Worm (Caenorhabditis elegans) whole organism, early embryonic: Measurements from ENCODE around the gene math-1.
"Not testable (repeated sequence)": the region's sequence is repeated elsewhere in the genome, so short reads cannot be mapped to it uniquely, and the experiment has no call there.

Experiments used
- B0310.2 ChIP-seq: sonication (generic microtip); optimal IDR thresholded peaks from 2 replicates; lab custom pipeline; 2016; ENCODE audit warnings: mild to moderate bottlenecking, missing genetic modification characterization, missing compliant biosample characterization
- F13C5.2 ChIP-seq: sonication (generic microtip); optimal IDR thresholded peaks from 2 replicates; lab custom pipeline; 2017; ENCODE audit warnings: mild to moderate bottlenecking, missing genetic modification characterization, inconsistent platforms, missing compliant biosample characterization
- aly-1 ChIP-seq: sonication (generic microtip); optimal IDR thresholded peaks from 2 replicates; lab custom pipeline; 2016; ENCODE audit warnings: missing genetic modification characterization, missing compliant biosample characterization
- ama-1 ChIP-seq: fragments of 150-350 bp; optimal IDR thresholded peaks from 2 replicates; lab custom pipeline; 2014
- ceh-13 ChIP-seq: fragments of 200-800 bp; sonication (Bioruptor generic); optimal IDR thresholded peaks from 2 replicates; lab custom pipeline; 2018; ENCODE audit warnings: mild to moderate bottlenecking, missing genetic modification characterization, missing compliant biosample characterization
- flt-1 ChIP-seq: fragments of 200-800 bp; sonication (Bioruptor generic); IDR thresholded peaks from 2 replicates; pipeline ENCODE4 v1.3.6; 2022; ENCODE audit warnings: missing genetic modification characterization, missing compliant biosample characterization
- hmbx-1 ChIP-seq: sonication (generic microtip); optimal IDR thresholded peaks from 2 replicates; lab custom pipeline; 2016; ENCODE audit warnings: mild to moderate bottlenecking, missing genetic modification characterization, missing compliant biosample characterization
- hmg-4 ChIP-seq: fragments of 200-800 bp; sonication (Bioruptor generic); optimal IDR thresholded peaks from 2 replicates; lab custom pipeline; 2018; ENCODE audit warnings: mild to moderate bottlenecking, missing genetic modification characterization, missing compliant biosample characterization
- hnd-1 ChIP-seq: sonication (generic microtip); optimal IDR thresholded peaks from 2 replicates; lab custom pipeline; 2016; ENCODE audit warnings: missing genetic modification characterization, missing compliant biosample characterization
- pes-1 ChIP-seq: fragments of 200-800 bp; sonication (Bioruptor generic); IDR thresholded peaks from 2 replicates; pipeline ENCODE4 v1.3.6; 2022; ENCODE audit warnings: missing genetic modification reagents, missing genetic modification characterization, missing compliant biosample characterization
- scrt-1 ChIP-seq: fragments of 200-800 bp; sonication (Bioruptor generic); IDR thresholded peaks from 2 replicates; pipeline ENCODE4 v1.3.6; 2022; ENCODE audit warnings: missing genetic modification characterization, missing compliant biosample characterization
- sea-1 ChIP-seq: fragments of 200-800 bp; sonication (Bioruptor generic); conservative IDR thresholded peaks from 2 replicates; pipeline ENCODE4 v1.3.6; 2022; ENCODE audit warnings: missing genetic modification characterization, missing compliant biosample characterization
- tbx-11 ChIP-seq: fragments of 200-800 bp; sonication (Bioruptor generic); IDR thresholded peaks from 2 replicates; pipeline ENCODE4 v1.3.6; 2022; ENCODE audit warnings: missing genetic modification characterization, missing compliant biosample characterization
- tra-4 ChIP-seq: sonication (generic microtip); optimal IDR thresholded peaks from 2 replicates; lab custom pipeline; 2017; ENCODE audit warnings: missing genetic modification characterization, missing compliant biosample characterization

The math-1 gene

ce11 chrII:2011179-2011578 is 35.3 kb downstream of the math-1 start:
- TF ChIP-seq tbx-11 (GFP tag; lab: Robert Waterston, UW) = no peak
- no peak for TF ChIP-seq pes-1
- no peak for TF ChIP-seq hmbx-1
- TF ChIP-seq aly-1 (tag; lab: Kevin White, UChicago) = no peak
- TF ChIP-seq ama-1 (lab: Kevin White, UChicago) = no peak
- TF ChIP-seq scrt-1 (GFP tag; lab: Robert Waterston, UW) = no peak

- TF ChIP-seq scrt-1 (GFP tag; lab: Robert Waterston, UW); aly-1 (tag; lab: Kevin White, UChicago); hmg-4 (GFP tag; lab: Kevin White, UChicago): not testable (repeated sequence)
These were observed 45.7 kb downstream of the math-1 start, which contains the start of gene ceh-84 for ce11 chrII:2000720-2001119. ceh-84 (minus strand) TSS chrII:2000820.

ce11 chrII:1998561-1998960 is 47.9 kb downstream of the math-1 start, which contains the start of gene math-19:
math-19 (plus strand) TSS chrII:1998861.
- TF ChIP-seq sea-1 (GFP tag; lab: Robert Waterston, UW); ceh-13 (GFP tag; lab: Kevin White, UChicago); hmbx-1: not testable (repeated sequence)

- TF ChIP-seq hnd-1 (tag; lab: Kevin White, UChicago) (no peak), hmg-4 (GFP tag; lab: Kevin White, UChicago) (no peak), B0310.2 (tag; lab: Kevin White, UChicago) (no peak), tbx-11 (GFP tag; lab: Robert Waterston, UW) (no peak), scrt-1 (GFP tag; lab: Robert Waterston, UW) (no peak), ceh-13 (GFP tag; lab: Kevin White, UChicago) (no peak), aly-1 (tag; lab: Kevin White, UChicago) (no peak), F13C5.2 (tag; lab: Kevin White, UChicago) (no peak), tra-4 (tag; lab: Kevin White, UChicago) (no peak), hmbx-1 (no peak), flt-1 (GFP tag; lab: Robert Waterston, UW) (no peak), sea-1 (GFP tag; lab: Robert Waterston, UW) (no peak)
These were observed 50.2 kb downstream of the math-1 start, which contains the start of gene math-20 for ce11 chrII:1996237-1996636. math-20 (plus strand) TSS chrII:1996537.
